Worm (Caenorhabditis elegans) whole organism, late embryonic: ENCODE results near the gene arrd-10.

Experiments used
- K02D7.2 ChIP-seq: sonication (generic microtip); optimal IDR thresholded peaks from 2 replicates; lab custom pipeline; 2017; ENCODE audit warnings: mild to moderate bottlenecking, missing genetic modification characterization, missing compliant biosample characterization
- K09A11.1 ChIP-seq: sonication (generic microtip); optimal IDR thresholded peaks from 2 replicates; lab custom pipeline; 2017; ENCODE audit warnings: antibody characterized with exemption, mild to moderate bottlenecking, missing genetic modification characterization, missing compliant biosample characterization; ENCODE audit not compliant: insufficient read depth
- T23F11.4 ChIP-seq: fragments of 200-800 bp; sonication (Bioruptor generic); optimal IDR thresholded peaks from 2 replicates; lab custom pipeline; 2018; ENCODE audit warnings: mild to moderate bottlenecking, missing genetic modification characterization, missing compliant biosample characterization
- ahr-1 ChIP-seq: sonication (generic microtip); optimal IDR thresholded peaks from 2 replicates; lab custom pipeline; 2016; ENCODE audit warnings: missing genetic modification characterization, missing compliant biosample characterization
- ama-1 ChIP-seq: fragments of 150-350 bp; optimal IDR thresholded peaks from 2 replicates; lab custom pipeline; 2014
- ceh-18 ChIP-seq: sonication (generic microtip); optimal IDR thresholded peaks from 2 replicates; lab custom pipeline; 2016; ENCODE audit warnings: missing genetic modification characterization, missing compliant biosample characterization
- ceh-2 ChIP-seq: sonication (generic microtip); optimal IDR thresholded peaks from 2 replicates; lab custom pipeline; 2016; ENCODE audit warnings: missing genotype, missing genetic modification characterization, missing compliant biosample characterization
- ceh-22 ChIP-seq: sonication (generic microtip); optimal IDR thresholded peaks from 2 replicates; lab custom pipeline; 2017; ENCODE audit warnings: missing biosample characterization, missing genetic modification characterization
- ceh-34 ChIP-seq: sonication (generic microtip); optimal IDR thresholded peaks from 2 replicates; lab custom pipeline; 2016; ENCODE audit warnings: mild to moderate bottlenecking, missing genetic modification characterization, missing compliant biosample characterization
- ceh-45 ChIP-seq: fragments of 200-800 bp; sonication (Bioruptor generic); IDR thresholded peaks from 2 replicates; pipeline ENCODE4 v1.3.6; 2022; ENCODE audit warnings: missing genetic modification reagents, missing genetic modification characterization, missing compliant biosample characterization
- ceh-6 ChIP-seq: fragments of 200-800 bp; sonication (Bioruptor generic); optimal IDR thresholded peaks from 2 replicates; lab custom pipeline; 2018; ENCODE audit warnings: mild to moderate bottlenecking, missing genetic modification characterization, missing compliant biosample characterization
- che-1 ChIP-seq: sonication (generic microtip); optimal IDR thresholded peaks from 2 replicates; lab custom pipeline; 2016; ENCODE audit warnings: mild to moderate bottlenecking, missing genetic modification characterization, missing compliant biosample characterization
- dve-1 ChIP-seq: sonication (generic microtip); optimal IDR thresholded peaks from 2 replicates; lab custom pipeline; 2017; ENCODE audit warnings: antibody characterized with exemption, mild to moderate bottlenecking, missing genetic modification characterization, missing compliant biosample characterization
- elt-2 ChIP-seq: sonication (generic microtip); optimal IDR thresholded peaks from 2 replicates; lab custom pipeline; 2016; ENCODE audit warnings: missing genetic modification reagents, missing genetic modification characterization, missing compliant biosample characterization
- eyg-1 ChIP-seq: sonication (generic microtip); optimal IDR thresholded peaks from 2 replicates; lab custom pipeline; 2016; ENCODE audit warnings: missing genotype, missing genetic modification characterization, missing compliant biosample characterization
- fax-1 ChIP-seq: sonication (generic microtip); optimal IDR thresholded peaks from 2 replicates; lab custom pipeline; 2016; ENCODE audit warnings: missing genotype, missing genetic modification characterization, missing compliant biosample characterization
- fkh-6 ChIP-seq: sonication (generic microtip); optimal IDR thresholded peaks from 2 replicates; lab custom pipeline; 2016; ENCODE audit warnings: missing genetic modification characterization, missing compliant biosample characterization
- gmeb-2 ChIP-seq: sonication (generic microtip); optimal IDR thresholded peaks from 2 replicates; lab custom pipeline; 2016; ENCODE audit warnings: missing genetic modification characterization, inconsistent platforms, missing compliant biosample characterization
- hlh-15 ChIP-seq: sonication (generic microtip); optimal IDR thresholded peaks from 2 replicates; lab custom pipeline; 2016; ENCODE audit warnings: missing genetic modification characterization, missing compliant biosample characterization
- hlh-30 ChIP-seq: sonication (generic microtip); optimal IDR thresholded peaks from 2 replicates; lab custom pipeline; 2017; ENCODE audit warnings: antibody characterized with exemption, missing genetic modification characterization, missing compliant biosample characterization; ENCODE audit not compliant: insufficient read depth
- hlh-6 ChIP-seq: sonication (generic microtip); optimal IDR thresholded peaks from 2 replicates; lab custom pipeline; 2016; ENCODE audit warnings: missing genotype, missing genetic modification characterization, missing compliant biosample characterization
- mec-3 ChIP-seq: sonication (generic microtip); optimal IDR thresholded peaks from 2 replicates; lab custom pipeline; 2016; ENCODE audit warnings: borderline replicate concordance, missing genetic modification characterization, missing compliant biosample characterization
- pha-2 ChIP-seq: sonication (generic microtip); optimal IDR thresholded peaks from 2 replicates; lab custom pipeline; 2017; ENCODE audit warnings: mild to moderate bottlenecking, missing genetic modification characterization, missing compliant biosample characterization
- pha-4 ChIP-seq: fragments of 150-350 bp; optimal IDR thresholded peaks from 2 replicates; lab custom pipeline; 2018; ENCODE audit warnings: missing biosample characterization, missing genetic modification reagents, missing genetic modification characterization
- ref-2 ChIP-seq: sonication (generic microtip); optimal IDR thresholded peaks from 2 replicates; lab custom pipeline; 2016; ENCODE audit warnings: missing genetic modification characterization, missing compliant biosample characterization
- sdc-2 ChIP-seq: sonication (generic microtip); optimal IDR thresholded peaks from 2 replicates; lab custom pipeline; 2016; ENCODE audit warnings: missing genotype, missing genetic modification characterization, missing compliant biosample characterization
- sox-2 ChIP-seq: fragments of 200-800 bp; sonication (Bioruptor generic); IDR thresholded peaks from 2 replicates; pipeline ENCODE4 v1.3.6; 2022; ENCODE audit warnings: missing genetic modification reagents, missing genetic modification characterization, missing compliant biosample characterization
- syd-9 ChIP-seq: sonication (generic microtip); optimal IDR thresholded peaks from 2 replicates; lab custom pipeline; 2016; ENCODE audit warnings: mild to moderate bottlenecking, missing genetic modification characterization, moderate library complexity, missing compliant biosample characterization
- tbx-2 ChIP-seq: sonication (generic microtip); optimal IDR thresholded peaks from 2 replicates; lab custom pipeline; 2016; ENCODE audit warnings: missing genetic modification characterization, missing compliant biosample characterization
- ttx-3 ChIP-seq: sonication (generic microtip); optimal IDR thresholded peaks from 2 replicates; lab custom pipeline; 2016; ENCODE audit warnings: missing genetic modification reagents, missing genetic modification characterization, missing compliant biosample characterization
- unc-3 ChIP-seq, 2 experiments: fragments of 200-800 bp in 1 of 2; sonication (Bioruptor generic) in 1 of 2; sonication (generic microtip) in 1 of 2; conservative IDR thresholded peaks in 1 of 2; optimal IDR thresholded peaks in 1 of 2; 2 replicates each; pipeline versions ENCODE4 v1.3.6 to Lab custom; 2016 to 2022; ENCODE audit warnings: missing compliant biosample characterization in 2 of 2, missing genetic modification characterization in 2 of 2, missing genetic modification reagents in 1 of 2
- unc-42 ChIP-seq: sonication (generic microtip); optimal IDR thresholded peaks from 2 replicates; lab custom pipeline; 2016; ENCODE audit warnings: missing genotype, missing genetic modification characterization, missing compliant biosample characterization
- unc-86 ChIP-seq: sonication (generic microtip); optimal IDR thresholded peaks from 2 replicates; lab custom pipeline; 2016; ENCODE audit warnings: missing genetic modification characterization, missing compliant biosample characterization
- zip-5 ChIP-seq: sonication (generic microtip); optimal IDR thresholded peaks from 2 replicates; lab custom pipeline; 2016; ENCODE audit warnings: missing genetic modification characterization, missing compliant biosample characterization
- ztf-16 ChIP-seq: sonication (generic microtip); optimal IDR thresholded peaks from 2 replicates; lab custom pipeline; 2017; ENCODE audit warnings: missing genetic modification characterization, missing compliant biosample characterization

arrd-10 gene

ce11 chrII:12925551-12925950, 14.3 kb upstream of the arrd-10 start, which contains the start of gene F58G1.8:
TSS of gene F58G1.8 (minus strand) at chrII:12925651.
- TF ChIP-seq ceh-2 (tag; lab: Kevin White, UChicago) (no peak), ceh-22 (tag; lab: Kevin White, UChicago) (no peak), pha-4 (tag; lab: Kevin White, UChicago) (no peak)
- TF ChIP-seq, all 69 proteins: peak for 0

ce11 chrII:12928241-12928640, 11.7 kb upstream of the arrd-10 start, which contains the start of gene F58G1.3:
TSS of gene F58G1.3 (minus strand) at chrII:12928341.
- TF ChIP-seq ceh-18 (tag; lab: Kevin White, UChicago): no peak
- TF ChIP-seq unc-86 (tag; lab: Kevin White, UChicago): no peak
- TF ChIP-seq fax-1 (tag; lab: Kevin White, UChicago): no peak
- TF ChIP-seq K02D7.2 (tag; lab: Kevin White, UChicago): no peak

ce11 chrII:12930138-12930537, 9.8 kb upstream of the arrd-10 start:
- TF ChIP-seq hlh-30: no peak
- TF ChIP-seq unc-3 (GFP tag; conservative IDR thresholded peaks at IDR 0.05; lab: Robert Waterston, UW): no peak
- no peak for TF ChIP-seq unc-3 (tag; optimal IDR thresholded peaks at IDR 0.05; lab: Kevin White, UChicago)
- no peak for TF ChIP-seq gmeb-2
- no peak for TF ChIP-seq ttx-3 (tag; lab: Kevin White, UChicago)
- TF ChIP-seq mec-3 (tag; lab: Kevin White, UChicago): no peak
- no peak for TF ChIP-seq sdc-2
- TF ChIP-seq hlh-15: no peak

- no peak for TF ChIP-seq gmeb-2
- TF ChIP-seq eyg-1 (tag; lab: Kevin White, UChicago): no peak
- TF ChIP-seq elt-2 (tag; lab: Kevin White, UChicago): peak; percentile 94
- TF ChIP-seq hlh-30: no peak
- TF ChIP-seq fax-1 (tag; lab: Kevin White, UChicago): no peak
- TF ChIP-seq syd-9 (tag; lab: Kevin White, UChicago): no peak
Observed at ce11 chrII:12931456-12931923, 8.4 kb upstream of the arrd-10 start, which contains the start of gene dct-18. TSS of gene dct-18 (plus strand) at chrII:12931873.

- no peak for TF ChIP-seq che-1 (tag; lab: Kevin White, UChicago)
- no peak for TF ChIP-seq eyg-1 (tag; lab: Kevin White, UChicago)
- TF ChIP-seq pha-2 (tag; lab: Kevin White, UChicago): no peak
- no peak for TF ChIP-seq ahr-1 (tag; lab: Kevin White, UChicago)
- TF ChIP-seq sox-2 (GFP tag; lab: Robert Waterston, UW): no peak
- no peak for TF ChIP-seq ama-1 (lab: Kevin White, UChicago)
- no peak for TF ChIP-seq ref-2 (tag; lab: Kevin White, UChicago)
- TF ChIP-seq ceh-18 (tag; lab: Kevin White, UChicago): no peak
Observed at ce11 chrII:12935259-12935658, 4.6 kb upstream of the arrd-10 start, which contains the start of gene lips-9. TSS of gene lips-9 (minus strand) at chrII:12935359.

- TF ChIP-seq unc-42 (tag; lab: Kevin White, UChicago): peak; percentile 33
- no peak for TF ChIP-seq tbx-2 (tag; lab: Kevin White, UChicago)
Observed at ce11 chrII:12939161-12939560, 740 bp upstream of the arrd-10 start.

- peak; percentile 28 for TF ChIP-seq elt-2 (tag; lab: Kevin White, UChicago)
- TF ChIP-seq ceh-6 (GFP tag; lab: Kevin White, UChicago): no peak
Observed at ce11 chrII:12942496-12942895, 2.6 kb downstream of the arrd-10 start.

- no peak for TF ChIP-seq mec-3 (tag; lab: Kevin White, UChicago)
- TF ChIP-seq ama-1 (lab: Kevin White, UChicago): peak; percentile 99
- TF ChIP-seq T23F11.4 (GFP tag; lab: Kevin White, UChicago): no peak
- TF ChIP-seq fkh-6: no peak
- no peak for TF ChIP-seq ceh-45 (GFP tag; lab: Robert Waterston, UW)
- no peak for TF ChIP-seq zip-5 (tag; lab: Kevin White, UChicago)
- TF ChIP-seq ztf-16 (tag; lab: Kevin White, UChicago): peak; percentile 44
- TF ChIP-seq ttx-3 (tag; lab: Kevin White, UChicago): no peak
- TF ChIP-seq fax-1 (tag; lab: Kevin White, UChicago): no peak
- no peak for TF ChIP-seq unc-86 (tag; lab: Kevin White, UChicago)
- TF ChIP-seq hlh-6 (tag; lab: Kevin White, UChicago): peak; percentile 65
- TF ChIP-seq syd-9 (tag; lab: Kevin White, UChicago): peak; percentile 50
- TF ChIP-seq K09A11.1 (tag; lab: Kevin White, UChicago): no peak
- TF ChIP-seq hlh-30: peak; percentile 78
- TF ChIP-seq unc-42 (tag; lab: Kevin White, UChicago): peak; percentile 6
- TF ChIP-seq dve-1 (tag; lab: Kevin White, UChicago): peak; percentile 35
- peak; percentile 79 for TF ChIP-seq ceh-18 (tag; lab: Kevin White, UChicago)
- TF ChIP-seq sox-2 (GFP tag; lab: Robert Waterston, UW): peak; percentile 31; the same call in 1 of the 2 replicates
- peak; percentile 77 for TF ChIP-seq ceh-34 (tag; lab: Kevin White, UChicago)
Observed at ce11 chrII:12944587-12945126, 4.8 kb downstream of the arrd-10 start.
